Worm (Caenorhabditis elegans) whole organism, L1 larva: ENCODE results near the gene ska-3.

Experiments
- nhr-11 ChIP-seq: fragments of 150-350 bp; optimal IDR thresholded peaks from 2 replicates; lab custom pipeline; 2014; ENCODE audit warnings: missing biosample characterization, missing genetic modification characterization
- rnt-1 ChIP-seq: sonication (generic microtip); optimal IDR thresholded peaks from 2 replicates; lab custom pipeline; 2016; ENCODE audit warnings: mild to moderate bottlenecking, missing genetic modification characterization, moderate library complexity, missing compliant biosample characterization

ce11 chrIII:5722550-5722949, 43.7 kb upstream of the ska-3 start, which contains the start of gene wrm-1:
- TF ChIP-seq nhr-11 = no peak
- no peak for TF ChIP-seq rnt-1 (tag; lab: Kevin White, UChicago)
